Worm (Caenorhabditis elegans): ENCODE data around the gene hum-2.

DNA sequence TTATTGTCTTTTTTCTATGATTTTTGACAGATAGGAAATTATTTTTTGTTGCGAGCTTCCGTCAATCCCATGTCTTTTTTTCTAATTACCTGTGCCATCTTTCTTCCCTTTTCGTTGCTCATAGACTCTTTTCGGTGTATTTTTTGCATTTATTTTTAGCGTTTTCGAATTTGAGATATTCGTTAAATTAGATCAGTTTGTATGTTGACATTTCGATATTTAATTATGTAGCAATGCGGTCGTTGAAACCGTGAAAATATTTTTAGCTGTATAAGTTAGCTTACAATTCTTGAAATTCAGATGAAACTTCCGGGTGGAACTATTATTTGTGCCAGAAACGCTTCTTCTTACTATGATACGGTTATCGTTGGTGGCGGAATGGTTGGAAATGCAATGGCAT is 49.5 kb upstream of the hum-2 start, which contains the start of gene coq-6:
- no peak for TF ChIP-seq him-1 (tag; optimal IDR thresholded peaks at IDR 0.05)
- TF ChIP-seq W03F9.2 (tag; optimal IDR thresholded peaks at IDR 0.05) = no peak
- no peak for TF ChIP-seq dao-5 (tag; optimal IDR thresholded peaks at IDR 0.05)

All from whole organism, L4/young adult.